Worm (Caenorhabditis elegans): ENCODE measurements around the gene F14D7.8.

DNA sequence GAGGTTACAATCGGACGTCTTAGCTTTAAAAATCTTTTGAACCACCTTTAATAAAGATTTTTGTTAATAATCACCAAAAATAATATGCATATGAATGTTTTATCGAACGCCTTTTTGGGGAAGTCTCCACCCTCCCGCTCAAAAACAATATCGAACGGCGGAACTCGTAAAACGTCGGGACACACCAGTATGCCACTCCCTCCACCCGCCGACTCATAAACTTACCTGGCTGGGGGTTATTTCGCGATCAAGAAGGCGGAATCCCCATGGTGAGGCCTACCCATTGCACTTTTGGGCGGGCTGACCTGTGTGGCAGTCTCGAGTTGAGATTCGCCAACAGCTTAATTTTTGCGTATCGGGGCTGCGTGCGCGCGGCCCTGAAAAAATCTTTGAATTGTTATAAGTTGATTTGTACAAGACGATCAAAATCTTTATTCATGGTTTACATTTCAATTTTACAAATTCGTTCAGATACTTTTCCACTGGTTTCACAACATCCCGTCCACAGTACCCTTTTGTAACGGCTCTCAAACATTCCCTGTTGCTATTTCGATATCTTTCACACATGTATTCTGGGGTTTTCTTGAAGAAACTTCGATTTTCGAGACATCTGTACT lies 45.2 kb downstream of the F14D7.8 start:
- TF ChIP-seq aly-2 (tag; optimal IDR thresholded peaks at IDR 0.05) (no peak), ztf-11 (tag; optimal IDR thresholded peaks at IDR 0.05) (no peak), unc-55 (GFP tag; optimal IDR thresholded peaks at IDR 0.05) (no peak), ama-1 (optimal IDR thresholded peaks at IDR 0.05) (no peak), fos-1 (tag; optimal IDR thresholded peaks at IDR 0.05) (no peak), skn-1 (tag; optimal IDR thresholded peaks at IDR 0.05) (no peak), unc-62 (GFP tag; optimal IDR thresholded peaks at IDR 0.05) (no peak)

Data from whole organism, L2 larva.